Fruit fly (Drosophila melanogaster): Measurements from ENCODE around the gene CG42300.

dm6 chrX:15530369-15530768 is 25.5 kb downstream of the CG42300 start:
- TF ChIP-seq Dll (optimal IDR thresholded peaks at IDR 0.05) (no peak), pan (optimal IDR thresholded peaks at IDR 0.05) (no peak), usp (GFP tag; optimal IDR thresholded peaks at IDR 0.05) (no peak), psq (optimal IDR thresholded peaks at IDR 0.05) (no peak), EcR (GFP tag; optimal IDR thresholded peaks at IDR 0.05) (no peak)
